Fruit fly (Drosophila melanogaster): ENCODE data around the gene CG13085.

- TF ChIP-seq CTCF (optimal IDR thresholded peaks at IDR 0.05) (no peak), CG8478 (optimal IDR thresholded peaks at IDR 0.05) (no peak)
Measured at dm6 chr2L:19439598-19440230, 15.9 kb downstream of the CG13085 start.
